Worm (Caenorhabditis elegans): ENCODE results near the gene T12G3.6.

DNA sequence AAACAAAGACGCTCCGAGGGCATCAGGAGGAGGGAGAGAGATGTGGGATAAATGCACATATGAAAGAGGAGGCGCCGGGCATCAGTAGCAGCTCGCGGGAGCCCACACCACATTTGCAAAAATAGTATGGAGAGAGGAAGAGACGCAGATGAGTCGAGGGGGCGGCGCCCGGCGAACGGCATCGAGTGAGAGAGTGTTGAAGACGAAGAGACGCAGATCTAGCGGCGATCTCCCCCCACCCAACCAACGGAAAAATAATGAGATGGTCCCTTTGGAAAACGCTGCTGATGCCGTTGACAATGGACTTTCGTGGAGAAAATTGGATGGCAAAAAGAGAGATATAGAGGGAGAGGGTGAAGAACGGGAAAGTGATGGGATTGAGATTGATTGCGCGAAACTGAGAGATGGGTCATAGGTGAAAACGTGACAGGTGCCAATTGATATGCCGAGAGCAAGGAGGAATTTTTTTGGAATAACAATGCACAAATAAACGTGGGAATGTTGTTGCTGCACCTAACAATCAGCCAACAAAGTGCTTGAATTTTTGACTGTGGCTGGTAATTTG lies 18.6 kb downstream of the T12G3.6 start:
- no peak for TF ChIP-seq nhr-11 (tag; optimal IDR thresholded peaks at IDR 0.05)
- TF ChIP-seq pat-9 (tag; optimal IDR thresholded peaks at IDR 0.05): no peak

Measured in whole organism, late embryonic.